Worm (Caenorhabditis elegans): Measurements from ENCODE around the gene F42G2.2.

ce11 chrII:2418836-2419235 is 3.2 kb upstream of the F42G2.2 start, which contains the start of gene fbxc-20:
- no peak for TF ChIP-seq sox-2 (GFP tag; IDR thresholded peaks at IDR 0.05)
- TF ChIP-seq nhr-11 (tag; optimal IDR thresholded peaks at IDR 0.05), result no peak
- TF ChIP-seq ceh-30 (tag; optimal IDR thresholded peaks at IDR 0.05), result no peak
- no peak for TF ChIP-seq fkh-6 (tag; optimal IDR thresholded peaks at IDR 0.05)
- no peak for TF ChIP-seq ama-1 (optimal IDR thresholded peaks at IDR 0.05)
- no peak for TF ChIP-seq fkh-10 (GFP tag; optimal IDR thresholded peaks at IDR 0.05)
